Fruit fly (Drosophila melanogaster) whole organism, embryonic: ENCODE results near the gene CG18766.

Experiments used
- Abd-B ChIP-seq: fragments of 200-800 bp; sonication (Bioruptor generic); optimal IDR thresholded peaks from 2 replicates; lab custom pipeline; 2018; ENCODE audit warnings: missing biosample characterization, mild to moderate bottlenecking, missing genetic modification characterization, moderate library complexity
- Ada2b ChIP-seq: fragments of 200-800 bp; sonication (Bioruptor generic); IDR thresholded peaks from 2 replicates; pipeline ENCODE4 v1.3.6; 2022; ENCODE audit warnings: missing biosample characterization, missing genetic modification characterization
- Atf6 ChIP-seq: fragments of 200-800 bp; sonication (Bioruptor generic); IDR thresholded peaks from 2 replicates; pipeline ENCODE4 v1.3.6; 2022; ENCODE audit warnings: missing biosample characterization, missing genetic modification characterization
- CG11723 ChIP-seq: fragments of 200-800 bp; sonication (Bioruptor generic); optimal IDR thresholded peaks from 2 replicates; lab custom pipeline; 2017; ENCODE audit warnings: missing biosample characterization, mild to moderate bottlenecking, missing genetic modification characterization
- CG12104 ChIP-seq: fragments of 200-800 bp; sonication (Bioruptor generic); optimal IDR thresholded peaks from 3 replicates; lab custom pipeline; 2016; ENCODE audit warnings: missing biosample characterization, missing genetic modification characterization
- CG1529 ChIP-seq: fragments of 200-800 bp; sonication (Bioruptor generic); optimal IDR thresholded peaks from 3 replicates; lab custom pipeline; 2018; ENCODE audit warnings: missing biosample characterization, missing genetic modification characterization
- CG2875 ChIP-seq: fragments of 200-800 bp; sonication (Bioruptor generic); optimal IDR thresholded peaks from 2 replicates; lab custom pipeline; 2017; ENCODE audit warnings: missing biosample characterization, mild to moderate bottlenecking, missing genetic modification characterization, missing genetic modification reagents
- CG30431 ChIP-seq: fragments of 200-800 bp; sonication (Bioruptor generic); optimal IDR thresholded peaks from 2 replicates; lab custom pipeline; 2017; ENCODE audit warnings: missing biosample characterization, missing genetic modification characterization
- CG32532 ChIP-seq: fragments of 200-800 bp; sonication (Bioruptor generic); IDR thresholded peaks from 2 replicates; pipeline ENCODE4 v1.3.6; 2022; ENCODE audit warnings: missing biosample characterization, missing genetic modification characterization
- CG4820 ChIP-seq: fragments of 200-800 bp; sonication (Bioruptor generic); optimal IDR thresholded peaks from 3 replicates; lab custom pipeline; 2016; ENCODE audit warnings: missing biosample characterization, missing genetic modification characterization
- CG4854 ChIP-seq: fragments of 200-800 bp; sonication (Bioruptor generic); optimal IDR thresholded peaks from 2 replicates; lab custom pipeline; 2016; ENCODE audit warnings: missing biosample characterization, missing genetic modification characterization, inconsistent platforms
- CG7372 ChIP-seq: fragments of 200-800 bp; sonication (Bioruptor generic); IDR thresholded peaks from 2 replicates; pipeline ENCODE4 v1.3.6; 2022; ENCODE audit warnings: missing biosample characterization, missing genetic modification characterization
- CG7745 ChIP-seq: fragments of 200-800 bp; sonication (Bioruptor generic); optimal IDR thresholded peaks from 2 replicates; lab custom pipeline; 2018; ENCODE audit warnings: missing biosample characterization, mild to moderate bottlenecking, missing genetic modification characterization, moderate library complexity
- CG7928 ChIP-seq: fragments of 200-800 bp; sonication (Bioruptor generic); optimal IDR thresholded peaks from 2 replicates; lab custom pipeline; 2017; ENCODE audit warnings: missing biosample characterization, mild to moderate bottlenecking, missing genetic modification characterization
- CG7987 ChIP-seq: fragments of 200-800 bp; sonication (Bioruptor generic); optimal IDR thresholded peaks from 2 replicates; lab custom pipeline; 2018; ENCODE audit warnings: missing biosample characterization, mild to moderate bottlenecking, missing genetic modification characterization, moderate library complexity
- CG8944 ChIP-seq: fragments of 200-800 bp; sonication (Bioruptor generic); optimal IDR thresholded peaks from 3 replicates; lab custom pipeline; 2016; ENCODE audit warnings: missing biosample characterization, missing genetic modification characterization
- Deaf1 ChIP-seq: fragments of 200-800 bp; optimal IDR thresholded peaks from 3 replicates; lab custom pipeline; 2019; ENCODE audit warnings: missing biosample characterization, mild to moderate bottlenecking, missing genetic modification characterization, moderate library complexity
- ERR ChIP-seq: fragments of 200-800 bp; sonication (Bioruptor generic); optimal IDR thresholded peaks from 2 replicates; lab custom pipeline; 2016; ENCODE audit warnings: missing biosample characterization, missing genetic modification characterization
- Hmx ChIP-seq: fragments of 200-800 bp; sonication (Bioruptor generic); optimal IDR thresholded peaks from 2 replicates; lab custom pipeline; 2016; ENCODE audit warnings: missing biosample characterization, missing genetic modification characterization
- Max ChIP-seq: fragments of 200-800 bp; sonication (Bioruptor generic); optimal IDR thresholded peaks from 2 replicates; lab custom pipeline; 2016; ENCODE audit warnings: missing biosample characterization, mild to moderate bottlenecking, missing genetic modification characterization
- Nf-YA ChIP-seq: fragments of 200-800 bp; sonication (Bioruptor generic); IDR thresholded peaks from 2 replicates; pipeline ENCODE4 v1.3.6; 2022; ENCODE audit warnings: missing biosample characterization, missing genetic modification characterization
- Oaz ChIP-seq: fragments of 200-800 bp; sonication (Bioruptor generic); IDR thresholded peaks from 2 replicates; pipeline ENCODE4 v1.3.6; 2022; ENCODE audit warnings: missing biosample characterization, missing genetic modification characterization
- Rx ChIP-seq: fragments of 200-800 bp; sonication (Bioruptor generic); IDR thresholded peaks from 2 replicates; pipeline ENCODE4 v1.3.6; 2022; ENCODE audit warnings: missing biosample characterization, missing genetic modification characterization
- Taf1 ChIP-seq: fragments of 200-800 bp; sonication (Bioruptor generic); IDR thresholded peaks from 2 replicates; pipeline ENCODE4 v1.3.6; 2022; ENCODE audit warnings: missing biosample characterization, missing genetic modification characterization
- fd96Cb ChIP-seq: fragments of 200-800 bp; sonication (Bioruptor generic); optimal IDR thresholded peaks from 2 replicates; lab custom pipeline; 2018; ENCODE audit warnings: missing biosample characterization, mild to moderate bottlenecking, missing genetic modification characterization, moderate library complexity
- gcm ChIP-seq: fragments of 200-800 bp; sonication (Bioruptor generic); optimal IDR thresholded peaks from 2 replicates; lab custom pipeline; 2019; ENCODE audit warnings: missing biosample characterization, mild to moderate bottlenecking, missing genetic modification characterization, moderate library complexity
- grn ChIP-seq: fragments of 200-800 bp; sonication (Bioruptor generic); optimal IDR thresholded peaks from 3 replicates; lab custom pipeline; 2017; ENCODE audit warnings: missing biosample characterization, missing genetic modification characterization
- hbn ChIP-seq: fragments of 200-800 bp; sonication (Bioruptor generic); IDR thresholded peaks from 2 replicates; pipeline ENCODE4 v1.3.6; 2022; ENCODE audit warnings: missing biosample characterization, missing genetic modification characterization; ENCODE audit not compliant: partially characterized antibody
- ind ChIP-seq: fragments of 200-800 bp; sonication (Bioruptor generic); optimal IDR thresholded peaks from 3 replicates; lab custom pipeline; 2016; ENCODE audit warnings: missing biosample characterization, missing genetic modification characterization
- jing ChIP-seq: fragments of 200-800 bp; sonication (Bioruptor generic); optimal IDR thresholded peaks from 2 replicates; lab custom pipeline; 2018; ENCODE audit warnings: missing biosample characterization, mild to moderate bottlenecking, missing genetic modification characterization
- kah ChIP-seq: fragments of 200-800 bp; sonication (Bioruptor generic); optimal IDR thresholded peaks from 2 replicates; lab custom pipeline; 2018; ENCODE audit warnings: missing biosample characterization, mild to moderate bottlenecking, missing genetic modification characterization
- lilli ChIP-seq: fragments of 200-800 bp; sonication (Bioruptor generic); optimal IDR thresholded peaks from 3 replicates; lab custom pipeline; 2016; ENCODE audit warnings: missing biosample characterization, missing genetic modification characterization
- maf-S ChIP-seq: fragments of 200-800 bp; sonication (Bioruptor generic); optimal IDR thresholded peaks from 2 replicates; lab custom pipeline; 2016; ENCODE audit warnings: missing biosample characterization, missing genetic modification characterization
- pb ChIP-seq: fragments of 200-800 bp; sonication (Bioruptor generic); optimal IDR thresholded peaks from 3 replicates; lab custom pipeline; 2016; ENCODE audit warnings: missing biosample characterization, missing genetic modification characterization
- pfk ChIP-seq: fragments of 200-800 bp; sonication (Bioruptor generic); optimal IDR thresholded peaks from 2 replicates; lab custom pipeline; 2018; ENCODE audit warnings: missing biosample characterization, mild to moderate bottlenecking, missing genetic modification characterization, moderate library complexity
- pita ChIP-seq: fragments of 200-800 bp; sonication (Bioruptor generic); optimal IDR thresholded peaks from 2 replicates; lab custom pipeline; 2017; ENCODE audit warnings: missing biosample characterization, mild to moderate bottlenecking, missing genetic modification characterization
- sob ChIP-seq: fragments of 200-800 bp; sonication (Bioruptor generic); IDR thresholded peaks from 2 replicates; pipeline ENCODE4 v1.3.6; 2022; ENCODE audit warnings: missing biosample characterization, missing genetic modification characterization
- tap ChIP-seq: fragments of 200-800 bp; optimal IDR thresholded peaks from 3 replicates; lab custom pipeline; 2019; ENCODE audit warnings: missing biosample characterization, mild to moderate bottlenecking, missing genetic modification characterization, moderate library complexity
- tna ChIP-seq: fragments of 200-800 bp; sonication (Bioruptor generic); IDR thresholded peaks from 2 replicates; pipeline ENCODE4 v1.3.6; 2022; ENCODE audit warnings: missing biosample characterization, missing genetic modification characterization; ENCODE audit not compliant: partially characterized antibody
- trem ChIP-seq: fragments of 200-800 bp; optimal IDR thresholded peaks from 3 replicates; lab custom pipeline; 2019; ENCODE audit warnings: missing biosample characterization, mild to moderate bottlenecking, missing genetic modification characterization, moderate library complexity
- wor ChIP-seq: fragments of 200-800 bp; sonication (Bioruptor generic); IDR thresholded peaks from 2 replicates; pipeline ENCODE4 v1.3.6; 2022; ENCODE audit warnings: missing biosample characterization, missing genetic modification characterization
- zf30C ChIP-seq: fragments of 200-800 bp; sonication (Bioruptor generic); optimal IDR thresholded peaks from 3 replicates; lab custom pipeline; 2018; ENCODE audit warnings: missing biosample characterization, mild to moderate bottlenecking, missing genetic modification characterization

Gene CG18766

dm6 chr3R:27246264-27246663 is 1.2 kb upstream of the CG18766 start (continued):
- TF ChIP-seq hbn (GFP tag; lab: Robert Waterston, UW) (no peak), pita (GFP tag; lab: Kevin White, UChicago) (no peak), CG30431 (GFP tag; lab: Kevin White, UChicago) (peak; percentile 12), CG1529 (GFP tag; lab: Kevin White, UChicago) (peak; percentile 60), Rx (no peak), Oaz (no peak), Taf1 (GFP tag; lab: Robert Waterston, UW) (no peak), CG4854 (GFP tag; lab: Kevin White, UChicago) (no peak), Max (GFP tag; lab: Kevin White, UChicago) (peak; percentile 15), gcm (GFP tag; lab: Kevin White, UChicago) (peak; percentile 93), tap (tag; lab: Kevin White, UChicago) (peak; percentile 91), Atf6 (GFP tag; lab: Robert Waterston, UW) (peak; percentile 14; the same call in 1 of the 2 replicates), CG7372 (GFP tag; lab: Robert Waterston, UW) (peak; percentile 45; the same call in 1 of the 2 replicates), fd96Cb (tag; lab: Kevin White, UChicago) (peak; percentile 78), zf30C (GFP tag; lab: Kevin White, UChicago) (no peak), CG2875 (GFP tag; lab: Kevin White, UChicago) (peak; percentile 59), CG11723 (GFP tag; lab: Kevin White, UChicago) (peak; percentile 26), trem (tag; lab: Kevin White, UChicago) (peak; percentile 87), Hmx (GFP tag; lab: Kevin White, UChicago) (no peak), CG8944 (GFP tag; lab: Kevin White, UChicago) (no peak), kah (GFP tag; lab: Kevin White, UChicago) (peak; percentile 74), Ada2b (no peak), CG7928 (GFP tag; lab: Kevin White, UChicago) (no peak), jing (GFP tag; lab: Kevin White, UChicago) (no peak), maf-S (GFP tag; lab: Kevin White, UChicago) (no peak), ERR (no peak), CG4820 (GFP tag; lab: Kevin White, UChicago) (peak; percentile 50), CG12104 (GFP tag; lab: Kevin White, UChicago) (peak; percentile 75), Nf-YA (GFP tag; lab: Robert Waterston, UW) (no peak), pfk (GFP tag; lab: Kevin White, UChicago) (no peak), pb (GFP tag; lab: Kevin White, UChicago) (no peak), lilli (peak; percentile 1), wor (GFP tag; lab: Robert Waterston, UW) (peak; percentile 27; the same call in 1 of the 2 replicates), sob (GFP tag; lab: Robert Waterston, UW) (peak; percentile 36; the same call in 1 of the 2 replicates), Deaf1 (tag; lab: Kevin White, UChicago) (peak; percentile 75), CG7745 (tag; lab: Kevin White, UChicago) (no peak), grn (no peak), CG32532 (GFP tag; lab: Robert Waterston, UW) (peak; percentile 80; the same call in 1 of the 2 replicates), Abd-B (GFP tag; lab: Kevin White, UChicago) (peak; percentile 67), ind (GFP tag; lab: Kevin White, UChicago) (peak; percentile 69), tna (GFP tag; lab: Robert Waterston, UW) (no peak), CG7987 (GFP tag; lab: Kevin White, UChicago) (no peak)
